Worm (Caenorhabditis elegans): ENCODE measurements around the gene ivns-1.

ivns-1 gene

ce11 chrX:12595954-12596353 lies 38.2 kb downstream of the ivns-1 start:
- peak; percentile 62 for TF ChIP-seq fos-1 (tag; optimal IDR thresholded peaks at IDR 0.05)
- peak; percentile 70 for TF ChIP-seq sma-9 (GFP tag; optimal IDR thresholded peaks at IDR 0.05)
- no peak for TF ChIP-seq sma-9 (tag; optimal IDR thresholded peaks at IDR 0.05)
- TF ChIP-seq crh-2 (tag; optimal IDR thresholded peaks at IDR 0.05), result no peak

ce11 chrX:12595217-12595616 lies 38.9 kb downstream of the ivns-1 start:
- TF ChIP-seq ama-1 (optimal IDR thresholded peaks at IDR 0.05) (no peak), ceh-16 (tag; optimal IDR thresholded peaks at IDR 0.05) (no peak), ztf-4 (tag; optimal IDR thresholded peaks at IDR 0.05) (no peak), snpc-4 (tag; optimal IDR thresholded peaks at IDR 0.05) (no peak), R02D3.7 (tag; optimal IDR thresholded peaks at IDR 0.05) (no peak), nhr-6 (tag; optimal IDR thresholded peaks at IDR 0.05) (no peak), lin-13 (GFP tag; optimal IDR thresholded peaks at IDR 0.05) (no peak), mbf-1 (tag; optimal IDR thresholded peaks at IDR 0.05) (no peak), sma-9 (GFP tag; optimal IDR thresholded peaks at IDR 0.05) (no peak), sma-9 (tag; optimal IDR thresholded peaks at IDR 0.05) (no peak), unc-39 (tag; optimal IDR thresholded peaks at IDR 0.05) (no peak), ceh-82 (tag; optimal IDR thresholded peaks at IDR 0.05) (no peak), Y55F3AM.14 (GFP tag; optimal IDR thresholded peaks at IDR 0.05) (no peak), unc-62 (GFP tag; optimal IDR thresholded peaks at IDR 0.05) (no peak), mdl-1 (tag; optimal IDR thresholded peaks at IDR 0.05) (no peak)

ce11 chrX:12589503-12589902 lies 44.7 kb downstream of the ivns-1 start:
- no peak for TF ChIP-seq sem-4 (tag; optimal IDR thresholded peaks at IDR 0.05)
- TF ChIP-seq ztf-11 (tag; optimal IDR thresholded peaks at IDR 0.05), result no peak
- TF ChIP-seq unc-39 (tag; optimal IDR thresholded peaks at IDR 0.05), result no peak
- TF ChIP-seq nhr-237 (tag; optimal IDR thresholded peaks at IDR 0.05), result no peak
- TF ChIP-seq aly-2 (tag; optimal IDR thresholded peaks at IDR 0.05), result no peak
- no peak for TF ChIP-seq blmp-1 (tag; optimal IDR thresholded peaks at IDR 0.05; ENCODE audit: insufficient read depth)
- peak; percentile 53 for TF ChIP-seq unc-55 (GFP tag; optimal IDR thresholded peaks at IDR 0.05)

- TF ChIP-seq nhr-21 (tag; optimal IDR thresholded peaks at IDR 0.05), result no peak
- TF ChIP-seq R02D3.7 (tag; optimal IDR thresholded peaks at IDR 0.05), result no peak
- TF ChIP-seq unc-55 (GFP tag; optimal IDR thresholded peaks at IDR 0.05), result no peak
- no peak for TF ChIP-seq nhr-23 (tag; optimal IDR thresholded peaks at IDR 0.05)
- TF ChIP-seq fos-1 (tag; optimal IDR thresholded peaks at IDR 0.05), result no peak
- no peak for TF ChIP-seq snpc-4 (tag; optimal IDR thresholded peaks at IDR 0.05)
Measured at ce11 chrX:12586352-12586751, 47.8 kb downstream of the ivns-1 start, which contains the start of gene T24D5.2. Gene T24D5.2 (minus strand): TSS chrX:12586452.

- TF ChIP-seq nhr-12 (tag; optimal IDR thresholded peaks at IDR 0.05), result no peak
- no peak for TF ChIP-seq sma-9 (GFP tag; optimal IDR thresholded peaks at IDR 0.05)
- TF ChIP-seq sma-9 (tag; optimal IDR thresholded peaks at IDR 0.05), result no peak
- no peak for TF ChIP-seq fos-1 (tag; optimal IDR thresholded peaks at IDR 0.05)
- no peak for TF ChIP-seq gmeb-1 (tag; optimal IDR thresholded peaks at IDR 0.05)
- TF ChIP-seq lin-39 (tag; optimal IDR thresholded peaks at IDR 0.05), result no peak
- no peak for TF ChIP-seq Y55F3AM.14 (GFP tag; optimal IDR thresholded peaks at IDR 0.05)
- no peak for TF ChIP-seq crh-2 (tag; optimal IDR thresholded peaks at IDR 0.05)
- TF ChIP-seq ztf-4 (tag; optimal IDR thresholded peaks at IDR 0.05), result no peak
- TF ChIP-seq unc-55 (GFP tag; optimal IDR thresholded peaks at IDR 0.05), result no peak
- no peak for TF ChIP-seq egl-27 (tag; optimal IDR thresholded peaks at IDR 0.05)
- no peak for TF ChIP-seq ztf-11 (tag; optimal IDR thresholded peaks at IDR 0.05)
- TF ChIP-seq ceh-16 (tag; optimal IDR thresholded peaks at IDR 0.05), result no peak
- no peak for TF ChIP-seq ZK546.5 (tag; optimal IDR thresholded peaks at IDR 0.05)
Measured at ce11 chrX:12583497-12583896, 50.7 kb downstream of the ivns-1 start.

ce11 chrX:12579774-12580173 lies 54.4 kb downstream of the ivns-1 start, which contains the start of gene T24D5.3:
Gene T24D5.3 (plus strand): TSS chrX:12580074.
- TF ChIP-seq egl-27 (tag; optimal IDR thresholded peaks at IDR 0.05) (no peak), lin-11 (tag; optimal IDR thresholded peaks at IDR 0.05) (no peak), ztf-1 (GFP tag; conservative IDR thresholded peaks at IDR 0.05) (no peak), nhr-12 (tag; optimal IDR thresholded peaks at IDR 0.05) (no peak), nhr-11 (tag; optimal IDR thresholded peaks at IDR 0.05) (no peak), sma-3 (GFP tag; optimal IDR thresholded peaks at IDR 0.05) (no peak), ceh-82 (tag; optimal IDR thresholded peaks at IDR 0.05) (no peak), Y55F3AM.14 (GFP tag; optimal IDR thresholded peaks at IDR 0.05) (no peak), ama-1 (optimal IDR thresholded peaks at IDR 0.05) (no peak), snpc-4 (tag; optimal IDR thresholded peaks at IDR 0.05) (no peak), dmd-4 (tag; optimal IDR thresholded peaks at IDR 0.05) (no peak), F13H6.1 (tag; optimal IDR thresholded peaks at IDR 0.05) (no peak), unc-55 (GFP tag; optimal IDR thresholded peaks at IDR 0.05) (no peak), nhr-237 (tag; optimal IDR thresholded peaks at IDR 0.05) (no peak), nhr-23 (tag; optimal IDR thresholded peaks at IDR 0.05) (no peak), unc-39 (tag; optimal IDR thresholded peaks at IDR 0.05) (no peak)
